Worm (Caenorhabditis elegans): Measurements from ENCODE around the gene scl-9.

- TF ChIP-seq nhr-28 (tag; optimal IDR thresholded peaks at IDR 0.05), result no peak
- no peak for TF ChIP-seq nhr-11 (tag; optimal IDR thresholded peaks at IDR 0.05)
- no peak for TF ChIP-seq pax-3 (tag; optimal IDR thresholded peaks at IDR 0.05)
- no peak for TF ChIP-seq lsy-2 (tag; optimal IDR thresholded peaks at IDR 0.05)
- TF ChIP-seq snpc-4 (tag; optimal IDR thresholded peaks at IDR 0.05), result no peak
- no peak for TF ChIP-seq fos-1 (tag; optimal IDR thresholded peaks at IDR 0.05)
- TF ChIP-seq skn-1 (tag; optimal IDR thresholded peaks at IDR 0.05), result no peak
- TF ChIP-seq mdl-1 (tag; optimal IDR thresholded peaks at IDR 0.05), result no peak
- TF ChIP-seq lin-13 (GFP tag; optimal IDR thresholded peaks at IDR 0.05), result no peak
- no peak for TF ChIP-seq ztf-11 (tag; optimal IDR thresholded peaks at IDR 0.05)
- no peak for TF ChIP-seq pqm-1 (tag; optimal IDR thresholded peaks at IDR 0.05)
- no peak for TF ChIP-seq irx-1 (tag; optimal IDR thresholded peaks at IDR 0.05)
- no peak for TF ChIP-seq lin-35 (GFP tag; optimal IDR thresholded peaks at IDR 0.05)
- no peak for TF ChIP-seq nhr-90 (tag; optimal IDR thresholded peaks at IDR 0.05; ENCODE audit: poor library complexity)
These were observed 1.2 kb downstream of the scl-9 start, which contains the start of gene scl-10 for ce11 chrIV:13048157-13048556.

Data from whole organism, L1 larva.